Fruit fly (Drosophila melanogaster): ENCODE data around the gene CG9368.

Gene CG9368

DNA sequence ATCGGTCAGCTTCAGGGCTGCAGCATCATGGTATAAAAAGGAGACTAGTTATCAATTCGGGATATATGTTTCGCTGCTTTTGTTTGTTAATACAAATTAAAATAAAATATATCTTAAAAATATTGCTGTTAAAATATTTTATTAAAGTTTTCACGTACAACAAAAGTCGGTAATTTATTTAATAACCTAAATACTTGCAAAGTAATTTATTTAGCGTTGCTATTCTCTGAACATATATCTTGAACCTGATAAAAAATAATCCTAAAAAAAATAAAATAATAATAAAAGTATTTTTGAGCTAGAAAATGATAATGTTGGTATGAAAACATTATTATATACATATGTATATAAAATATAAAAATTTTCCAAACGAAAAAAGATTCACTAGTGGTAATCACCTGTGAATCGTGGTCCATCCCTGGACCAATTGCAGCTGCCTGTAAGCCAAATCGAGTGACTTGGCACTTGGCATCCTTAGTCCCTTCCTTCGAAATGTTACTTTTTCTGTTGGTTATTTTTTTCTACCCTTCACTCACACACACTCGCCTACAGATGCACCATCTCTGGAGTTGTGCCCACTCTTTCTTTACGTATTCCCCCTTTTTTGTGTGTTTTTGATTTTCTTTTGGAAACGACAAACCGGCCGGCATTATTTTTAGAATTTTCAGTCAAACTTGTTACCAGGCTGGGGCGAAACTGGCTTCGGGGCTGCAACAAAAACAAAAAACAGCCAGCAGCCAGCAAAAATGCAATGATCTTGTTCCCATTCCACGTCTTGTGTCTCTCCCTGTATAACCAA lies 44.0 kb upstream of the CG9368 start (continued):
- TF ChIP-seq CG8924 (tag; optimal IDR thresholded peaks at IDR 0.05) (peak; percentile 51), CG12391 (tag; optimal IDR thresholded peaks at IDR 0.05) (peak; percentile 58), CG10267 (tag; optimal IDR thresholded peaks at IDR 0.05) (peak; percentile 51), CG34224 (GFP tag; IDR thresholded peaks at IDR 0.05; ENCODE audit: partially characterized antibody) (no peak), Ssrp (tag; optimal IDR thresholded peaks at IDR 0.05) (peak; percentile 37), Stat92E (GFP tag; optimal IDR thresholded peaks at IDR 0.05) (peak in 1 of 3 experiments; percentile 9), CG18262 (tag; optimal IDR thresholded peaks at IDR 0.05) (peak; percentile 82), CG10979 (tag; optimal IDR thresholded peaks at IDR 0.05) (peak; percentile 67), zen (tag; optimal IDR thresholded peaks at IDR 0.05) (peak; percentile 53), CG31441 (GFP tag; IDR thresholded peaks at IDR 0.05) (peak; percentile 66), z (GFP tag; IDR thresholded peaks at IDR 0.05) (no peak), Oli (tag; optimal IDR thresholded peaks at IDR 0.05) (peak; percentile 16), CoRest (tag; optimal IDR thresholded peaks at IDR 0.05) (peak; percentile 50), phol (tag; optimal IDR thresholded peaks at IDR 0.05) (peak; percentile 65), ac (GFP tag; optimal IDR thresholded peaks at IDR 0.05) (peak; percentile 78), CG33557 (GFP tag; optimal IDR thresholded peaks at IDR 0.05) (peak; percentile 81), lbe (GFP tag; optimal IDR thresholded peaks at IDR 0.05) (peak; percentile 43), CG13287 (GFP tag; IDR thresholded peaks at IDR 0.05; ENCODE audit: partially characterized antibody) (no peak), CG3847 (GFP tag; IDR thresholded peaks at IDR 0.05) (no peak), prd (optimal IDR thresholded peaks at IDR 0.05) (no peak), prd (GFP tag; IDR thresholded peaks at IDR 0.05) (peak; percentile 31; the same call in 1 of the 3 replicates), CG3163 (GFP tag; optimal IDR thresholded peaks at IDR 0.05) (no peak), Nf-YB (GFP tag; optimal IDR thresholded peaks at IDR 0.05) (peak; percentile 47), fd96Cb (tag; optimal IDR thresholded peaks at IDR 0.05) (peak; percentile 25), CG1233 (GFP tag; optimal IDR thresholded peaks at IDR 0.05) (peak; percentile 41), CG3281 (GFP tag; optimal IDR thresholded peaks at IDR 0.05) (no peak), CG13424 (tag; optimal IDR thresholded peaks at IDR 0.05) (peak; percentile 11), CG9727 (GFP tag; optimal IDR thresholded peaks at IDR 0.05) (peak; percentile 66), CG15601 (tag; optimal IDR thresholded peaks at IDR 0.05) (peak; percentile 29), tio (GFP tag; optimal IDR thresholded peaks at IDR 0.05) (peak; percentile 13), C15 (GFP tag; IDR thresholded peaks at IDR 0.05) (no peak), CG30020 (tag; optimal IDR thresholded peaks at IDR 0.05) (peak; percentile 21), lola (GFP tag; optimal IDR thresholded peaks at IDR 0.05) (peak in 1 of 3 experiments; percentile 91), Aef1 (GFP tag; IDR thresholded peaks at IDR 0.05) (no peak)

DNA sequence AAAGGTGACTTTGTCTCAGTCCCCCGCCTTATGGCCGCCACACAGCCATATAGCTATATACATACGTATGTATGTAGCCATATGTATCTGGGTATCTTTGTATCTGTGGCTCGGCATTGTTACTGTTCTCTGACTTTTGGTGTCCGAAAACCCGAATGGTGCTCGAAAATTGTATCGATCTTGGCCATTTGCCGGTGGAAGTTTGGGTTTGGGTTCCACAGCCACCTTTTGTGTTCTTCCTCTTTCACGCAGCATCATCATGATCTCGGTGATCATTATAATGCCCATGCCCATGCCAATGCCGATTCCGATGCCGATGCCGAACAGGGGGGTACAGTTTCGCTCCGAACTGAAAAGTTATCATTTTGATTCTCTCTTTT lies 43.4 kb upstream of the CG9368 start:
- TF ChIP-seq CG30020 (tag; optimal IDR thresholded peaks at IDR 0.05), result no peak
- no peak for TF ChIP-seq CG7839 (tag; optimal IDR thresholded peaks at IDR 0.05)
- TF ChIP-seq pros (GFP tag; optimal IDR thresholded peaks at IDR 0.05), result peak; percentile 68
- TF ChIP-seq oc (tag; optimal IDR thresholded peaks at IDR 0.05), result no peak
- peak; percentile 68 for TF ChIP-seq cg (GFP tag; optimal IDR thresholded peaks at IDR 0.05)
- TF ChIP-seq E2f2 (GFP tag; IDR thresholded peaks at IDR 0.05), result no peak
- TF ChIP-seq CG10543 (GFP tag; optimal IDR thresholded peaks at IDR 0.05), result peak; percentile 51
- no peak for TF ChIP-seq pfk (GFP tag; optimal IDR thresholded peaks at IDR 0.05)
- TF ChIP-seq CG13894 (tag; optimal IDR thresholded peaks at IDR 0.05), result peak; percentile 92
- TF ChIP-seq D (optimal IDR thresholded peaks at IDR 0.05), result peak; percentile 85
- TF ChIP-seq D (GFP tag; optimal IDR thresholded peaks at IDR 0.05), result no peak
- no peak for TF ChIP-seq dysf (GFP tag; IDR thresholded peaks at IDR 0.05)
- peak; percentile 82 for TF ChIP-seq CG17385 (GFP tag; optimal IDR thresholded peaks at IDR 0.05)
- TF ChIP-seq Deaf1 (tag; optimal IDR thresholded peaks at IDR 0.05), result peak; percentile 64
- TF ChIP-seq CG11093 (GFP tag; IDR thresholded peaks at IDR 0.05), result no peak
- TF ChIP-seq NC2β (GFP tag; optimal IDR thresholded peaks at IDR 0.05), result no peak
- TF ChIP-seq ara (GFP tag; IDR thresholded peaks at IDR 0.05), result no peak
